Fruit fly (Drosophila melanogaster): ENCODE data around the gene CG4270.

dm6 chr2L:2265221-2265620, 2.0 kb downstream of the CG4270 start, which contains the start of gene CG34049:
- no peak for TF ChIP-seq psq (optimal IDR thresholded peaks at IDR 0.05)
- no peak for TF ChIP-seq Myc (optimal IDR thresholded peaks at IDR 0.05)
- no peak for TF ChIP-seq Sin3A (optimal IDR thresholded peaks at IDR 0.05)
- TF ChIP-seq ttk (optimal IDR thresholded peaks at IDR 0.05): no peak
